Worm (Caenorhabditis elegans) whole organism, young adult: ENCODE measurements around the gene rpc-2.

Source experiments
- B0019.2 ChIP-seq: fragments of 200-800 bp; sonication (Bioruptor generic); conservative IDR thresholded peaks from 2 replicates; pipeline ENCODE4 v1.3.6; 2022; ENCODE audit warnings: missing genetic modification reagents, missing genetic modification characterization, missing compliant biosample characterization
- B0261.1 ChIP-seq: sonication (generic microtip); optimal IDR thresholded peaks from 2 replicates; lab custom pipeline; 2016; ENCODE audit warnings: mild to moderate bottlenecking, missing genetic modification characterization, moderate library complexity, missing compliant biosample characterization
- F39B2.1 ChIP-seq: fragments of 200-800 bp; sonication (Bioruptor generic); IDR thresholded peaks from 2 replicates; pipeline ENCODE4 v1.3.6; 2022; ENCODE audit warnings: missing genetic modification reagents, missing genetic modification characterization, missing compliant biosample characterization
- F49E8.2 ChIP-seq: sonication (generic microtip); optimal IDR thresholded peaks from 3 replicates; lab custom pipeline; 2017; ENCODE audit warnings: missing genetic modification characterization, mild to moderate bottlenecking, missing compliant biosample characterization, antibody characterized with exemption, moderate library complexity; ENCODE audit not compliant: insufficient read depth
- K12H6.12 ChIP-seq: fragments of 200-800 bp; sonication (Bioruptor generic); optimal IDR thresholded peaks from 2 replicates; lab custom pipeline; 2018; ENCODE audit warnings: mild to moderate bottlenecking, missing genetic modification characterization, missing compliant biosample characterization
- Y53G8AR.9 ChIP-seq: fragments of 200-800 bp; sonication (Bioruptor generic); conservative IDR thresholded peaks from 2 replicates; pipeline ENCODE4 v1.3.6; 2022; ENCODE audit warnings: missing genetic modification reagents, missing genetic modification characterization, missing compliant biosample characterization
- Y56A3A.18 ChIP-seq: fragments of 200-800 bp; sonication (Bioruptor generic); IDR thresholded peaks from 2 replicates; pipeline ENCODE4 v1.3.6; 2022; ENCODE audit warnings: missing genetic modification reagents, missing genetic modification characterization, missing compliant biosample characterization
- Y67H2A.10 ChIP-seq: fragments of 200-800 bp; sonication (Bioruptor generic); conservative IDR thresholded peaks from 2 replicates; pipeline ENCODE4 v1.3.6; 2022; ENCODE audit warnings: missing genetic modification reagents, missing genetic modification characterization, missing compliant biosample characterization
- ama-1 ChIP-seq, 3 experiments: fragments of 150-350 bp in 1 of 3; sonication (generic microtip) in 2 of 3; optimal IDR thresholded peaks; 2 replicates each; lab custom pipeline; 2014 to 2018; ENCODE audit warnings: missing biosample characterization in 2 of 3, missing genetic modification characterization in 2 of 3, missing genetic modification reagents in 2 of 3
- attf-3 ChIP-seq: fragments of 200-800 bp; sonication (Bioruptor generic); conservative IDR thresholded peaks from 2 replicates; pipeline ENCODE4 v1.3.6; 2022; ENCODE audit warnings: missing genetic modification reagents, missing genetic modification characterization, missing compliant biosample characterization
- bed-1 ChIP-seq: fragments of 200-800 bp; sonication (Bioruptor generic); IDR thresholded peaks from 2 replicates; pipeline ENCODE4 v1.3.6; 2022; ENCODE audit warnings: missing genetic modification reagents, missing genetic modification characterization, missing compliant biosample characterization
- ceh-40 ChIP-seq: fragments of 200-800 bp; sonication (Bioruptor generic); IDR thresholded peaks from 2 replicates; pipeline ENCODE4 v1.3.6; 2022; ENCODE audit warnings: missing genetic modification characterization, missing compliant biosample characterization
- chd-7 ChIP-seq: sonication (generic microtip); optimal IDR thresholded peaks from 2 replicates; lab custom pipeline; 2016; ENCODE audit warnings: mild to moderate bottlenecking, missing genetic modification characterization, moderate library complexity, missing compliant biosample characterization
- die-1 ChIP-seq: sonication (generic microtip); optimal IDR thresholded peaks from 2 replicates; lab custom pipeline; 2016; ENCODE audit warnings: missing genotype, mild to moderate bottlenecking, missing genetic modification characterization, missing compliant biosample characterization
- egl-44 ChIP-seq: fragments of 200-800 bp; sonication (Bioruptor generic); IDR thresholded peaks from 2 replicates; pipeline ENCODE4 v1.3.6; 2022; ENCODE audit warnings: missing genetic modification reagents, missing genetic modification characterization, missing compliant biosample characterization
- fkh-3 ChIP-seq: sonication (generic microtip); optimal IDR thresholded peaks from 2 replicates; lab custom pipeline; 2016; ENCODE audit warnings: mild to moderate bottlenecking, missing genetic modification characterization, missing compliant biosample characterization
- hmg-1.2 ChIP-seq: fragments of 200-800 bp; sonication (Bioruptor generic); IDR thresholded peaks from 2 replicates; pipeline ENCODE4 v1.3.6; 2022; ENCODE audit warnings: missing genetic modification reagents, missing genetic modification characterization, missing compliant biosample characterization
- hmg-20 ChIP-seq: fragments of 200-800 bp; sonication (Bioruptor generic); IDR thresholded peaks from 2 replicates; pipeline ENCODE4 v1.3.6; 2022; ENCODE audit warnings: missing genetic modification reagents, missing genetic modification characterization, missing compliant biosample characterization
- lag-1 ChIP-seq: fragments of 200-800 bp; sonication (Bioruptor generic); IDR thresholded peaks from 2 replicates; pipeline ENCODE4 v1.3.6; 2022; ENCODE audit warnings: missing genetic modification reagents, missing genetic modification characterization, missing compliant biosample characterization
- lsl-1 ChIP-seq: fragments of 200-800 bp; sonication (Bioruptor generic); optimal IDR thresholded peaks from 2 replicates; lab custom pipeline; 2018; ENCODE audit warnings: mild to moderate bottlenecking, missing genetic modification characterization, moderate library complexity, missing compliant biosample characterization
- madf-10 ChIP-seq: sonication (generic microtip); optimal IDR thresholded peaks from 2 replicates; lab custom pipeline; 2016; ENCODE audit warnings: mild to moderate bottlenecking, missing genetic modification characterization, missing compliant biosample characterization
- madf-3 ChIP-seq: fragments of 200-800 bp; sonication (Bioruptor generic); IDR thresholded peaks from 2 replicates; pipeline ENCODE4 v1.3.6; 2022; ENCODE audit warnings: missing genetic modification reagents, missing genetic modification characterization, missing compliant biosample characterization
- madf-8 ChIP-seq: fragments of 200-800 bp; sonication (Bioruptor generic); conservative IDR thresholded peaks from 2 replicates; pipeline ENCODE4 v1.3.6; 2022; ENCODE audit warnings: missing genetic modification reagents, missing genetic modification characterization, missing compliant biosample characterization
- mcd-1 ChIP-seq: fragments of 200-800 bp; sonication (Bioruptor generic); IDR thresholded peaks from 2 replicates; pipeline ENCODE4 v1.3.6; 2022; ENCODE audit warnings: missing genetic modification reagents, missing genetic modification characterization, missing compliant biosample characterization
- mel-28 ChIP-seq: sonication (generic microtip); optimal IDR thresholded peaks from 2 replicates; lab custom pipeline; 2016; ENCODE audit warnings: borderline replicate concordance, mild to moderate bottlenecking, missing genetic modification characterization, missing compliant biosample characterization
- mes-4 ChIP-seq: sonication (generic microtip); optimal IDR thresholded peaks from 2 replicates; lab custom pipeline; 2016; ENCODE audit warnings: missing genotype, missing genetic modification characterization, missing compliant biosample characterization
- mxl-1 ChIP-seq: sonication (generic microtip); optimal IDR thresholded peaks from 2 replicates; lab custom pipeline; 2016; ENCODE audit warnings: missing genetic modification characterization, missing compliant biosample characterization
- nfya-1 ChIP-seq: sonication (generic microtip); optimal IDR thresholded peaks from 2 replicates; lab custom pipeline; 2017; ENCODE audit warnings: antibody characterized with exemption, missing compliant biosample characterization, missing genetic modification characterization, borderline replicate concordance; ENCODE audit not compliant: insufficient read depth
- nhr-120 ChIP-seq: fragments of 200-800 bp; sonication (Bioruptor generic); IDR thresholded peaks from 2 replicates; pipeline ENCODE4 v1.3.6; 2022; ENCODE audit warnings: missing genetic modification characterization, missing compliant biosample characterization
- nhr-179 ChIP-seq: sonication (generic microtip); optimal IDR thresholded peaks from 2 replicates; lab custom pipeline; 2016; ENCODE audit warnings: mild to moderate bottlenecking, missing genetic modification characterization, missing compliant biosample characterization
- nhr-27 ChIP-seq: fragments of 200-800 bp; sonication (Bioruptor generic); optimal IDR thresholded peaks from 2 replicates; lab custom pipeline; 2018; ENCODE audit warnings: mild to moderate bottlenecking, missing genetic modification characterization, moderate library complexity, missing compliant biosample characterization
- pbrm-1 ChIP-seq: fragments of 200-800 bp; sonication (Bioruptor generic); IDR thresholded peaks from 2 replicates; pipeline ENCODE4 v1.3.6; 2022; ENCODE audit warnings: missing genetic modification reagents, missing genetic modification characterization, missing compliant biosample characterization
- pha-4 ChIP-seq: fragments of 150-350 bp; sonication (generic microtip); optimal IDR thresholded peaks from 2 replicates; lab custom pipeline; 2014; ENCODE audit warnings: missing biosample characterization, missing genetic modification reagents, missing genetic modification characterization
- rpc-1 ChIP-seq, 2 experiments: fragments of 150-350 bp in 1 of 2; sonication (generic microtip) in 1 of 2; optimal IDR thresholded peaks; 2 replicates each; lab custom pipeline; 2014 to 2018; ENCODE audit warnings: missing biosample characterization in 1 of 2, missing genetic modification characterization in 1 of 2, missing genetic modification reagents in 1 of 2, missing genotype in 1 of 2
- sdz-38 ChIP-seq: sonication (generic microtip); optimal IDR thresholded peaks from 2 replicates; lab custom pipeline; 2016; ENCODE audit warnings: missing genotype, missing genetic modification characterization, missing compliant biosample characterization
- snpc-1.3 ChIP-seq: sonication (generic microtip); optimal IDR thresholded peaks from 2 replicates; lab custom pipeline; 2017; ENCODE audit warnings: missing genetic modification characterization, mild to moderate bottlenecking, missing compliant biosample characterization, antibody characterized with exemption, moderate library complexity, missing genotype, missing genetic modification reagents; ENCODE audit not compliant: insufficient read depth
- unc-130 ChIP-seq: sonication (generic microtip); optimal IDR thresholded peaks from 2 replicates; lab custom pipeline; 2016; ENCODE audit warnings: missing genetic modification reagents, missing genetic modification characterization, missing compliant biosample characterization
- zim-3 ChIP-seq: sonication (generic microtip); optimal IDR thresholded peaks from 2 replicates; lab custom pipeline; 2017; ENCODE audit warnings: mild to moderate bottlenecking, missing genetic modification characterization, moderate library complexity, missing compliant biosample characterization
- ztf-18 ChIP-seq: sonication (generic microtip); optimal IDR thresholded peaks from 2 replicates; lab custom pipeline; 2016; ENCODE audit warnings: missing genotype, mild to moderate bottlenecking, missing genetic modification characterization, missing compliant biosample characterization
- ztf-26 ChIP-seq: sonication (generic microtip); optimal IDR thresholded peaks from 2 replicates; lab custom pipeline; 2017; ENCODE audit warnings: missing genetic modification characterization, missing compliant biosample characterization
- ztf-3 ChIP-seq: fragments of 200-800 bp; sonication (Bioruptor generic); optimal IDR thresholded peaks from 2 replicates; lab custom pipeline; 2018; ENCODE audit warnings: mild to moderate bottlenecking, missing genetic modification characterization, missing compliant biosample characterization
- ztf-6 ChIP-seq: fragments of 200-800 bp; sonication (Bioruptor generic); IDR thresholded peaks from 2 replicates; pipeline ENCODE4 v1.3.6; 2022; ENCODE audit warnings: missing genetic modification reagents, missing genetic modification characterization, missing compliant biosample characterization

Gene rpc-2

DNA sequence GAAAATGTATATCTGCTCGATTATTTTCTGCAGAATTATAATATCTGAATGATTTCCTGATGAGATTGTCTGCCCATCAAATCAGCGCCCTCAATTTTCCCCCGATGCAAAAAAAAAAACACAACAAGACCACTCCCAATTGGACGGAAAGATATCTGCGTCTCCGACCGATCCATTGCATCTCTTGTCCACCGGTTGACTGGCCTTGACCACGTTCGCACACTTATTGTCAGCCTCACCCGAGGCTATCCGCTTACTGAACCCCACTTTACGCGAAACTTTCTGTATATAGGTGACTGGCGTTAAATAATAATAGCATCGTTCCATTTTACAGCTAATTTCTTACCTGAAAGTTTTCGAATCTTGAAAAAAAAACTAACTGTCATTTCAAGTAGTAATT is 37.2 kb downstream of the rpc-2 start (continued):
- TF ChIP-seq madf-3 (GFP tag; lab: Robert Waterston, UW), result peak; percentile 52; the same call in 1 of the 2 replicates

DNA sequence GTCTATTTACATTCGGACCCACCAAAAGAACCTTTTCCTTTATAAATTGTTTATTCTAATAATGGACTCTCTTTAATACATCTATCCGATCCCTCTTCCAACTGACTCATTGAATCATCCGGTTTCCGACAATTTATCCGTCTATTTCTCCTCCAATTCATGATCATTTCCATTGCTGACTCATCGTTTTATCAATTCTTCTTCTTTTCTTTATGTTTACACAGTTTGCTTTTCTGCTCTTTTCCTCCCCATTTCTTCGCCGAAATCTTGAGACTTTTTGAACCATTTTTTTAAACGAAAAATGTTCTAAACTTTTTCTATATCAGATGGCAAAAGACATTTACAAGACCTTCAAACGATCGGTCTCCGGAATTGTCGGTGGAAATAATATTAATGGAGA is 38.3 kb downstream of the rpc-2 start, which contains the start of gene ced-6:
Gene ced-6 (plus strand): TSS at position 327 of the 400 bp plus-strand sequence.
- TF ChIP-seq nhr-120 (no peak), hmg-1.2 (GFP tag; lab: Robert Waterston, UW) (no peak), lsl-1 (GFP tag; lab: Kevin White, UChicago) (no peak), F39B2.1 (GFP tag; lab: Robert Waterston, UW) (no peak), attf-3 (GFP tag; lab: Robert Waterston, UW) (no peak), mxl-1 (tag; lab: Kevin White, UChicago) (no peak), rpc-1 (optimal IDR thresholded peaks at IDR 0.05; lab: Kevin White, UChicago) (no peak), rpc-1 (tag; optimal IDR thresholded peaks at IDR 0.05; lab: Kevin White, UChicago) (no peak), chd-7 (tag; lab: Kevin White, UChicago) (no peak), snpc-1.3 (no peak), madf-8 (GFP tag; lab: Robert Waterston, UW) (no peak), egl-44 (no peak)

DNA sequence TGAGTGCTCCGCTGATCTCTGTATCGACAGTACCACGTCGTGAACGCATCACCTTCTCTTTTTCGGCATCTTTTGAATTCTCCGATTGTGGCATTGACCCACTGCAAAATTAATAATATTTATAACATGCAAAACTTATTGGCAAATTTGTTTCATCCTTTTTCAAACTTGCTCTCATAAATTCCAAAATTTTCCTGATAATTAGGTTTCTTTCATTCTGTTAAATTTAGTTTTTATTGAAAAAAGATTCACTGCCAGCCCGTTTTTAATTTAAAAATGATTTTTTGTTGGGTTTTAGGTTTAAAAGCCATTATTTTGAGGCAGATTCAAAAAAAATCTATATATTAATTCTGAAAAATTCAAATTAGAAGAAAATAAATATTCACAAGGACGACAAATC is 42.8 kb downstream of the rpc-2 start, which contains the start of gene wdr-37:
Gene wdr-37 (minus strand): TSS at position 101 of the 400 bp plus-strand sequence.
- TF ChIP-seq mcd-1 (GFP tag; lab: Robert Waterston, UW) (no peak), sdz-38 (no peak), hmg-20 (no peak), Y56A3A.18 (GFP tag; lab: Robert Waterston, UW) (no peak), die-1 (tag; lab: Kevin White, UChicago) (no peak), pbrm-1 (GFP tag; lab: Robert Waterston, UW) (no peak), nhr-27 (tag; lab: Kevin White, UChicago) (no peak), ztf-6 (GFP tag; lab: Robert Waterston, UW) (no peak), mes-4 (tag; lab: Kevin White, UChicago) (no peak), lag-1 (GFP tag; lab: Robert Waterston, UW) (no peak), nfya-1 (no peak), ztf-3 (GFP tag; lab: Kevin White, UChicago) (no peak)
- TF ChIP-seq, all 124 proteins: peak for 0

- TF ChIP-seq madf-10, result peak; percentile 83
- peak; percentile 88 for TF ChIP-seq die-1 (tag; lab: Kevin White, UChicago)
- peak; percentile 77 for TF ChIP-seq ztf-26 (tag; lab: Kevin White, UChicago)
- TF ChIP-seq Y53G8AR.9, result peak; percentile 68
- peak; percentile 77 for TF ChIP-seq ztf-18 (tag; lab: Kevin White, UChicago)
- TF ChIP-seq ama-1 (optimal IDR thresholded peaks at IDR 0.05; lab: Kevin White, UChicago), result no peak
- TF ChIP-seq ama-1 (GFP tag; optimal IDR thresholded peaks at IDR 0.05; lab: Kevin White, UChicago), result peak; percentile 26 to 83
- TF ChIP-seq mel-28 (tag; lab: Kevin White, UChicago), result no peak
- peak; percentile 89 for TF ChIP-seq B0261.1 (tag; lab: Kevin White, UChicago)
- TF ChIP-seq fkh-3 (tag; lab: Kevin White, UChicago), result peak; percentile 59
- TF ChIP-seq B0019.2 (GFP tag; lab: Robert Waterston, UW), result peak; percentile 54
- peak; percentile 56 for TF ChIP-seq K12H6.12
- peak; percentile 87; the same call in 1 of the 2 replicates for TF ChIP-seq ceh-40
- TF ChIP-seq nhr-179 (tag; lab: Kevin White, UChicago), result peak; percentile 60
- TF ChIP-seq mes-4 (tag; lab: Kevin White, UChicago), result peak; percentile 87
- TF ChIP-seq bed-1, result 0 out of 2 replicates have a peak, but pooled peaks have one; percentile 59
- TF ChIP-seq snpc-1.3, result peak; percentile 86
- TF ChIP-seq Y67H2A.10 (GFP tag; lab: Robert Waterston, UW), result no peak
- peak; percentile 95 for TF ChIP-seq chd-7 (tag; lab: Kevin White, UChicago)
- no peak for TF ChIP-seq pha-4
- TF ChIP-seq F49E8.2 (tag; lab: Kevin White, UChicago), result peak; percentile 91
- TF ChIP-seq unc-130 (GFP tag; lab: Kevin White, UChicago), result peak; percentile 84
- peak; percentile 19; the same call in 1 of the 2 replicates for TF ChIP-seq madf-8 (GFP tag; lab: Robert Waterston, UW)
- TF ChIP-seq ztf-3 (GFP tag; lab: Kevin White, UChicago), result peak; percentile 74
- peak; percentile 87 for TF ChIP-seq zim-3 (tag; lab: Kevin White, UChicago)
Observed at ce11 chrIII:5601999-5602398, 44.8 kb downstream of the rpc-2 start.
